Worm (Caenorhabditis elegans): ENCODE data around the gene T01C3.11.

Gene T01C3.11

DNA sequence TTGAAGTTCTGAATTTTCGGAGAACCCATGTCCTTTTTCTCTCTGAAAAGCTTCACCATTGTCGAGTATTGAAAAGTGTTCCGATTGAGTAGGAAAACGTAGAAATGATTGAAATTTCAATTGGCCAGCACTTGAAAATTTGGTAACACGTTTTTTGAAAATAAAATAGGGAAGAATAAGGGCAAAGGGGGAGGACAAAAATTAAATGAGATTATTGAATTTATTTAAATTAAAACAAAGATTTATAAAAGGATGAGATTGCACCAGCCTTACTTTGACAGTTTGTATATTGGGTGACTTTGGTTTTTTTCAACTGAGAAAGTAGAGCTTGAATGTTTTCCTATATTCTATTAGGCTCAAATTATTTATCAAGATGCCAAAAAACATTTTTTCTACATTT lies 14.8 kb downstream of the T01C3.11 start, which contains the start of gene obr-2:
TSS of gene obr-2 (minus strand) at position 101 of the 400 bp plus-strand sequence.
- TF ChIP-seq pha-4 (tag; optimal IDR thresholded peaks at IDR 0.05) = no peak
- no peak for TF ChIP-seq eor-1 (tag; optimal IDR thresholded peaks at IDR 0.05)
- TF ChIP-seq ZK546.5 (tag; optimal IDR thresholded peaks at IDR 0.05) = no peak
- TF ChIP-seq nhr-77 (tag; optimal IDR thresholded peaks at IDR 0.05) = no peak
- TF ChIP-seq fkh-10 (GFP tag; optimal IDR thresholded peaks at IDR 0.05) = no peak
- no peak for TF ChIP-seq jun-1 (tag; optimal IDR thresholded peaks at IDR 0.05)
- no peak for TF ChIP-seq nhr-43 (tag; optimal IDR thresholded peaks at IDR 0.05; ENCODE audit: poor library complexity, severe bottlenecking)
- TF ChIP-seq hmg-11 (tag; optimal IDR thresholded peaks at IDR 0.05) = no peak
- no peak for TF ChIP-seq elt-1 (tag; optimal IDR thresholded peaks at IDR 0.05)
- TF ChIP-seq zag-1 (tag; optimal IDR thresholded peaks at IDR 0.05) = no peak
- TF ChIP-seq egl-27 (tag; optimal IDR thresholded peaks at IDR 0.05) = no peak
- no peak for TF ChIP-seq nfya-1 (tag; optimal IDR thresholded peaks at IDR 0.05; ENCODE audit: insufficient read depth)
- TF ChIP-seq fos-1 (tag; optimal IDR thresholded peaks at IDR 0.05) = no peak
- TF ChIP-seq R02D3.7 (tag; optimal IDR thresholded peaks at IDR 0.05) = no peak
- TF ChIP-seq unc-62 (GFP tag; optimal IDR thresholded peaks at IDR 0.05) = no peak
- TF ChIP-seq nhr-11 (tag; optimal IDR thresholded peaks at IDR 0.05) = no peak
- no peak for TF ChIP-seq nhr-25 (tag; optimal IDR thresholded peaks at IDR 0.05)
- TF ChIP-seq unc-39 (tag; optimal IDR thresholded peaks at IDR 0.05) = no peak
- TF ChIP-seq ztf-4 (tag; optimal IDR thresholded peaks at IDR 0.05) = no peak
- TF ChIP-seq nhr-23 (tag; optimal IDR thresholded peaks at IDR 0.05) = no peak

DNA sequence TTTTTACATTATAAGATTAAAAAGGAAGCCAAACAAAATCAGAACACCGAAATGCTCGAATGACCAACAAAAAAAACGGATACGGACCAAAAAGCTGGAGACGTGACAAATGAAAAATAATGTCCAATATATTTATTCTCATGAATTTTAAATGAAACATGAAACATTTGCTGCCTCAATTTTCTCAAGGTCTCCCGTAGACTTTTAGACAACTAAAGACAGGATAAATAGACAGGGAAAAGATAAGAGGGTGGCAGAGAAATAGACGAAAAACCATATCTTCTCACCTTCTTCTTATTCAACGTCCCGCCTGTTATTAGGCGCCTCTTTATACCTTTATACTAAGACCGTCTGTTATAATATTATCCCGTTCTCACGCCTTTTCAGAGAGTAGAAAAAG lies 16.5 kb downstream of the T01C3.11 start:
- TF ChIP-seq nhr-25 (tag; optimal IDR thresholded peaks at IDR 0.05) (peak; percentile 69), nhr-237 (tag; optimal IDR thresholded peaks at IDR 0.05) (no peak)

DNA sequence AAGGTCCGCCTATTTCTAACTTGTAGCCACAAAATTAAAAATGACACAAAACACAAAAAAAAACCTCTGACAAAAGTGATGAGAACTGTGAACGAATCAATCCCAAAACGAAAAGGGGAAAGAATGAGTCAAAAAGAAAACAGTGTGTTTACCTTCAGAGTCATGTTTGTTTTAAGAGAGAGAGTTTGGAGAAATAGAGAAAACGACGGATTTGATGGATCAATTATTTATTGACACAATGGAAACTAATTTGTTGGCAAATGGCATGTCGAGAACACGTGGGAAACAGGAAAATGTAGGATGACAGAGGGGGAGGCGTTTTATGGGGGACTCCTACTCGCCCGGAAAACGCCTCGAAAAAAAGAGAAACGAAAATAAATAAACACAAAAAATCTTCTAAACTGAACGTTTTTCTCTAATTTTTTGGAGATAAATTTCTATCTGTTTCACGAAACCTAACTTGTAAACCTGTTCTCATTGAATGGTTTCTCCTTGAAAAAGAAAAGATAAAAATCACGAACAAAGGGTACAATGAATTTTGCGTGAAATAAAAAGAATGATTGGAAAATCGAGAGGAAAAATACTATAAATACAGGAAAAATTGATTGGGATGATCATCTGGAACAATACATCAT lies 17.6 kb downstream of the T01C3.11 start:
- TF ChIP-seq nfya-1 (tag; optimal IDR thresholded peaks at IDR 0.05; ENCODE audit: insufficient read depth) (no peak), pha-4 (tag; optimal IDR thresholded peaks at IDR 0.05) (peak; percentile 94), daf-12 (tag; optimal IDR thresholded peaks at IDR 0.05) (no peak), nhr-25 (tag; optimal IDR thresholded peaks at IDR 0.05) (peak; percentile 19), fkh-2 (tag; optimal IDR thresholded peaks at IDR 0.05) (no peak), egl-5 (tag; optimal IDR thresholded peaks at IDR 0.05) (peak; percentile 1)

DNA sequence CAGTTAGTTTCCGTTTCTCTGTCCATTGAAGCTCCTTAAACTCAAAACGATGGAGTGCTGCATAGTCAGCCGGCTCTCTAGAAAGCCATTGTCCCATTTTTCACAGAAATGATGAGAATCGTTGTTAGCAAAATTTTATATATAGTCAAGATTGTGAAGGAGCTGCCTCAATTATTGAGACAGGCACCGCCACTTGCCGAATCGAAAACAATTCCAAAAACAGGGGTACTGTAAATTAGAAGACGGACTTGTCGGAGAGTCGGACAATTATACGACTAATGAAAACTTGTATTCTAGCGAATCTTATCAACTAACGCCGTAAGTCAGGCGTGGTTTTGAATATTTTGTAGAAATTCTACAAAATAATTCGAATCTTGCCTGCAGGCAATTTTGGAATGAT lies 20.9 kb downstream of the T01C3.11 start, which contains the start of gene F14H8.2:
TSS of gene F14H8.2 (minus strand) at position 101 of the 400 bp plus-strand sequence.
- TF ChIP-seq egl-5 (tag; optimal IDR thresholded peaks at IDR 0.05) (no peak), jun-1 (tag; optimal IDR thresholded peaks at IDR 0.05) (no peak), nfya-1 (tag; optimal IDR thresholded peaks at IDR 0.05; ENCODE audit: insufficient read depth) (no peak), mml-1 (tag; optimal IDR thresholded peaks at IDR 0.05) (no peak), sea-2 (GFP tag; optimal IDR thresholded peaks at IDR 0.05) (no peak), nhr-12 (tag; optimal IDR thresholded peaks at IDR 0.05) (no peak), skn-1 (tag; optimal IDR thresholded peaks at IDR 0.05) (no peak), pqm-1 (tag; optimal IDR thresholded peaks at IDR 0.05) (no peak), ztf-4 (tag; optimal IDR thresholded peaks at IDR 0.05) (no peak), ceh-82 (tag; optimal IDR thresholded peaks at IDR 0.05) (no peak), nhr-76 (tag; optimal IDR thresholded peaks at IDR 0.05) (no peak), snpc-4 (tag; optimal IDR thresholded peaks at IDR 0.05) (no peak), lin-15B (tag; optimal IDR thresholded peaks at IDR 0.05) (no peak), fkh-2 (tag; optimal IDR thresholded peaks at IDR 0.05) (no peak)

DNA sequence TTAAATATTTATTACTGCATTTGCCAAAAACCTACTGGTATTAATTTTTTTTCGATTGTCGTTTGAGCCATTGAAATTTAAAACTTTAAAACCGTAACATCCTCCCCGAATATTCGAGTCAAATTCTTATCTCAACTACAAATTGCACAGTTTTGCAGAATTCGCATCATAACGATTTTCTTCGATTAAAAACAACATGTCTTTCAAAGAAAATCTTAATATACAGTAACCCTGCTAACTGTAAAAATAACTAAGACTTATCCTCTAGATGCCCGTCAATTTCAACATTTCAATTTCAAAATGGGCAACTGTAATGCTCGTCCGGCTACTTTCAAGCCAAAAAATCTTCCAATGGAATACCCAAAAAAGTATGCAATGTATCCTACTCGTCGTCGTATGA lies 21.4 kb downstream of the T01C3.11 start, which contains the start of gene F14H8.5:
TSS of gene F14H8.5 (plus strand) at position 301 of the 400 bp plus-strand sequence.
- no peak for TF ChIP-seq nhr-43 (tag; optimal IDR thresholded peaks at IDR 0.05; ENCODE audit: poor library complexity, severe bottlenecking)
- no peak for TF ChIP-seq fkh-10 (GFP tag; optimal IDR thresholded peaks at IDR 0.05)
- no peak for TF ChIP-seq nhr-67 (tag; optimal IDR thresholded peaks at IDR 0.05)
- TF ChIP-seq sea-2 (GFP tag; optimal IDR thresholded peaks at IDR 0.05) = no peak
- no peak for TF ChIP-seq R02D3.7 (tag; optimal IDR thresholded peaks at IDR 0.05)
- TF ChIP-seq pqm-1 (tag; optimal IDR thresholded peaks at IDR 0.05) = no peak
- no peak for TF ChIP-seq ztf-4 (tag; optimal IDR thresholded peaks at IDR 0.05)

Measured in whole organism, L3 larva.